Fruit fly (Drosophila melanogaster): ENCODE results near the gene lectin-33A.

lectin-33A gene

DNA sequence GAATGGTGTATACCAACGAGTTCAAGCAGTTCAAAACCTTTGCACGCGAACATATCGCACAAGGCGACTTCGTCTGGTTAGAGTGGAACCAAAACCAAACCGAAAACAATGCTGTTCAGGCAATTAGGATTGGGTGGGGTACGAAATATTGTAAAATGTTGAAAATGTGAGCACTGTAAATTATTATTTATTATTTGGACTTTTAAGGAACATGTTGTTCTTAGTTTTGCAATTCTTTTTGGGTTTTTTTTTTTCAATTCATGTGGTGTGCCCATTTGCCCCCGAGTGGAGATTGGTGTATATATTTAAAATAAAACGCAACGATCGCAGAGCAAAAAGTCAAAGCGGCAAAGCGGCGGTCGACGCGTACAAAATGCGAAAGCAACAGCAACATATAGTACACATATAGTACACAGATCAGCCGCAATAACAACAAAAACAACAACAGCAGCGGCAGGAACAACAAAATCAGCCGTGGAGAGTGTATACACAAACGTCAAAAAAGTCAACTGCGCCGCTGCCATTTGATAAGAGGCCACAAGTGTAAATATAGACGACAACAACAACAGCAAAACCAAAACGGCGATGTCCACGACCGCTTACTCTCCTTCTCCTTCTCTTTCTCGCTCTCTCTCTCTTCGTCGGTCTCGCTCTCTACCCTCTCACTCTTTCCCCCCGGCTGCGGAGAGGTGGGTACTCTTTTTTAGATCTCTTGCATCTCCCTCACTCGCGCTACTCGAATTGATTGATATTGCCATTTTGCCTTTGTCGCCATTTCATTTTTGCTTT, 43.0 kb downstream of the lectin-33A start:
- TF ChIP-seq Smox (GFP tag; optimal IDR thresholded peaks at IDR 0.05): peak; percentile 85
- peak; percentile 75 for TF ChIP-seq CG32006 (GFP tag; optimal IDR thresholded peaks at IDR 0.05)
- TF ChIP-seq CG9139 (GFP tag; optimal IDR thresholded peaks at IDR 0.05): no peak
- TF ChIP-seq CG10631 (GFP tag; optimal IDR thresholded peaks at IDR 0.05): peak; percentile 67
- TF ChIP-seq OdsH (GFP tag; optimal IDR thresholded peaks at IDR 0.05): peak; percentile 78
- no peak; the same call in 1 of the 2 replicates for TF ChIP-seq CG11294 (GFP tag; IDR thresholded peaks at IDR 0.05)
- TF ChIP-seq Eip78C (GFP tag): peak; percentile 79
- peak; percentile 79 for TF ChIP-seq CG6163 (GFP tag; IDR thresholded peaks at IDR 0.05)
- TF ChIP-seq cyc (GFP tag; optimal IDR thresholded peaks at IDR 0.05): peak; percentile 64
- peak; percentile 79 for TF ChIP-seq pdm3 (GFP tag; optimal IDR thresholded peaks at IDR 0.05)
- peak; percentile 75; the same call in 2 of the 3 replicates for TF ChIP-seq eg (GFP tag; IDR thresholded peaks at IDR 0.05)
- peak; percentile 75 for TF ChIP-seq CG34406 (GFP tag; optimal IDR thresholded peaks at IDR 0.05)
- peak; percentile 5 for TF ChIP-seq CG3032 (tag; optimal IDR thresholded peaks at IDR 0.05)
- peak; percentile 99 for TF ChIP-seq svp (GFP tag)
- peak; percentile 66 for TF ChIP-seq vri (GFP tag; optimal IDR thresholded peaks at IDR 0.05)
- TF ChIP-seq CG10669 (GFP tag; optimal IDR thresholded peaks at IDR 0.05): peak; percentile 6
- TF ChIP-seq Ets96B (tag; optimal IDR thresholded peaks at IDR 0.05): peak; percentile 35
- TF ChIP-seq Hr39 (GFP tag; optimal IDR thresholded peaks at IDR 0.05): peak; percentile 80
- peak; percentile 4 for TF ChIP-seq CG7368 (GFP tag; optimal IDR thresholded peaks at IDR 0.05)
- TF ChIP-seq lz (GFP tag; optimal IDR thresholded peaks at IDR 0.05): peak; percentile 69
- TF ChIP-seq Eip75B (GFP tag; optimal IDR thresholded peaks at IDR 0.05): peak; percentile 32
- TF ChIP-seq Hr4 (GFP tag; optimal IDR thresholded peaks at IDR 0.05): peak; percentile 41
- peak; percentile 66 for TF ChIP-seq CG16779 (tag; optimal IDR thresholded peaks at IDR 0.05)
- no peak for TF ChIP-seq dac (GFP tag; optimal IDR thresholded peaks at IDR 0.05)
- peak; percentile 81 for TF ChIP-seq CG15336 (GFP tag; IDR thresholded peaks at IDR 0.05)
- peak; percentile 46 for TF ChIP-seq Sox15 (GFP tag; optimal IDR thresholded peaks at IDR 0.05)
- TF ChIP-seq CG6854 (GFP tag; optimal IDR thresholded peaks at IDR 0.05): no peak
- peak; percentile 47 for TF ChIP-seq CG8632 (GFP tag; optimal IDR thresholded peaks at IDR 0.05)
- TF ChIP-seq CG8319 (GFP tag; optimal IDR thresholded peaks at IDR 0.05): no peak
- peak; percentile 82 for TF ChIP-seq Sox102F (GFP tag; optimal IDR thresholded peaks at IDR 0.05)
- no peak for TF ChIP-seq fd59A (GFP tag; optimal IDR thresholded peaks at IDR 0.05)
- TF ChIP-seq CG3919 (GFP tag; optimal IDR thresholded peaks at IDR 0.05): peak; percentile 31
- peak; percentile 79 for TF ChIP-seq acj6 (GFP tag; optimal IDR thresholded peaks at IDR 0.05)
- TF ChIP-seq Blimp-1 (GFP tag; optimal IDR thresholded peaks at IDR 0.05): no peak
- peak; percentile 67 for TF ChIP-seq topi (GFP tag; optimal IDR thresholded peaks at IDR 0.05)
- TF ChIP-seq Lpt (GFP tag; optimal IDR thresholded peaks at IDR 0.05): peak; percentile 66
- TF ChIP-seq Met (GFP tag; optimal IDR thresholded peaks at IDR 0.05): peak; percentile 82
- peak; percentile 30 for TF ChIP-seq spab (GFP tag; optimal IDR thresholded peaks at IDR 0.05)
- TF ChIP-seq CG8119 (GFP tag; IDR thresholded peaks at IDR 0.05): peak; percentile 83
- TF ChIP-seq fd85E (GFP tag; optimal IDR thresholded peaks at IDR 0.05): peak; percentile 17
- no peak for TF ChIP-seq Hr38 (GFP tag; optimal IDR thresholded peaks at IDR 0.05)
- peak; percentile 49 for TF ChIP-seq CG11902 (GFP tag; optimal IDR thresholded peaks at IDR 0.05)
- peak; percentile 68 for TF ChIP-seq CG6276 (GFP tag; optimal IDR thresholded peaks at IDR 0.05)
- TF ChIP-seq CG1621 (tag; optimal IDR thresholded peaks at IDR 0.05): peak; percentile 39
- peak; percentile 41 for TF ChIP-seq CG11762 (GFP tag; optimal IDR thresholded peaks at IDR 0.05; ENCODE audit: insufficient read depth)
- TF ChIP-seq CG4318 (GFP tag; optimal IDR thresholded peaks at IDR 0.05): peak; percentile 25
- peak; percentile 69 for TF ChIP-seq Ets21C (GFP tag; optimal IDR thresholded peaks at IDR 0.05)
- TF ChIP-seq Sox14 (GFP tag; optimal IDR thresholded peaks at IDR 0.05): peak; percentile 66
- peak; percentile 98 for TF ChIP-seq fkh (GFP tag; optimal IDR thresholded peaks at IDR 0.05)
- peak in 1 of 2 experiments; percentile 37 for TF ChIP-seq salr (GFP tag; optimal IDR thresholded peaks at IDR 0.05)
- peak; percentile 48 for TF ChIP-seq dsx (GFP tag; optimal IDR thresholded peaks at IDR 0.05; ENCODE audit: poor library complexity, severe bottlenecking)
